Fruit fly (Drosophila melanogaster) whole organism, embryonic: ENCODE results near the gene CG17036.

Source experiments
- Adf1 ChIP-seq: fragments of 200-800 bp; sonication (Bioruptor generic); IDR thresholded peaks from 2 replicates; pipeline ENCODE4 v1.3.6; 2022; ENCODE audit warnings: missing biosample characterization, missing genetic modification characterization
- B-H1 ChIP-seq: fragments of 200-800 bp; sonication (Bioruptor generic); IDR thresholded peaks from 3 replicates; pipeline ENCODE4 v1.3.6; 2022; ENCODE audit warnings: missing biosample characterization, missing genetic modification characterization
- CG10274 ChIP-seq: fragments of 200-800 bp; sonication (Bioruptor generic); optimal IDR thresholded peaks from 3 replicates; lab custom pipeline; 2017; ENCODE audit warnings: missing biosample characterization, mild to moderate bottlenecking, missing genetic modification characterization
- CG11093 ChIP-seq: fragments of 200-800 bp; sonication (Bioruptor generic); IDR thresholded peaks from 3 replicates; pipeline ENCODE4 v1.3.6; 2022; ENCODE audit warnings: missing biosample characterization, missing genetic modification characterization
- CG11247 ChIP-seq: fragments of 200-800 bp; sonication (Bioruptor generic); IDR thresholded peaks from 2 replicates; pipeline ENCODE4 v1.3.6; 2022; ENCODE audit warnings: missing biosample characterization, missing genetic modification characterization
- CG12071 ChIP-seq: fragments of 200-800 bp; sonication (Bioruptor generic); optimal IDR thresholded peaks from 3 replicates; lab custom pipeline; 2018; ENCODE audit warnings: missing biosample characterization, mild to moderate bottlenecking, missing genetic modification characterization
- CG15514 ChIP-seq: fragments of 200-800 bp; sonication (Bioruptor generic); optimal IDR thresholded peaks from 3 replicates; lab custom pipeline; 2017; ENCODE audit warnings: missing biosample characterization, missing genetic modification characterization, mild to moderate bottlenecking, moderate library complexity, missing genetic modification reagents
- CG16813 ChIP-seq: fragments of 200-800 bp; sonication (Bioruptor generic); IDR thresholded peaks from 3 replicates; pipeline ENCODE4 v1.3.6; 2022; ENCODE audit warnings: missing biosample characterization, missing genetic modification characterization; ENCODE audit not compliant: partially characterized antibody
- CG17385 ChIP-seq: fragments of 200-800 bp; sonication (Bioruptor generic); optimal IDR thresholded peaks from 3 replicates; lab custom pipeline; 2018; ENCODE audit warnings: missing biosample characterization, mild to moderate bottlenecking, missing genetic modification characterization
- CG17612 ChIP-seq: fragments of 200-800 bp; sonication (Bioruptor generic); IDR thresholded peaks from 2 replicates; pipeline ENCODE4 v1.3.6; 2022; ENCODE audit warnings: missing biosample characterization, missing genetic modification characterization
- CG1792 ChIP-seq: fragments of 200-800 bp; sonication (Bioruptor generic); optimal IDR thresholded peaks from 2 replicates; lab custom pipeline; 2016; ENCODE audit warnings: missing biosample characterization, missing genetic modification characterization
- CG30431 ChIP-seq: fragments of 200-800 bp; sonication (Bioruptor generic); optimal IDR thresholded peaks from 2 replicates; lab custom pipeline; 2017; ENCODE audit warnings: missing biosample characterization, missing genetic modification characterization
- CG34376 ChIP-seq: fragments of 200-800 bp; sonication (Bioruptor generic); optimal IDR thresholded peaks from 2 replicates; lab custom pipeline; 2018; ENCODE audit warnings: missing biosample characterization, mild to moderate bottlenecking, missing genetic modification characterization
- CG3995 ChIP-seq: fragments of 200-800 bp; sonication (Bioruptor generic); optimal IDR thresholded peaks from 3 replicates; lab custom pipeline; 2016; ENCODE audit warnings: missing biosample characterization, missing genetic modification characterization
- CG4617 ChIP-seq: fragments of 200-800 bp; sonication (Bioruptor generic); optimal IDR thresholded peaks from 3 replicates; lab custom pipeline; 2016; ENCODE audit warnings: missing biosample characterization, missing genetic modification characterization, borderline replicate concordance
- CG5953 ChIP-seq: fragments of 200-800 bp; sonication (Bioruptor generic); IDR thresholded peaks from 2 replicates; pipeline ENCODE4 v1.3.6; 2022; ENCODE audit warnings: missing biosample characterization, missing genetic modification characterization
- CHES-1-like ChIP-seq: fragments of 200-800 bp; sonication (Bioruptor generic); optimal IDR thresholded peaks from 2 replicates; lab custom pipeline; 2016; ENCODE audit warnings: missing biosample characterization, missing genetic modification characterization
- Chrac-16 ChIP-seq: fragments of 200-800 bp; sonication (Bioruptor generic); optimal IDR thresholded peaks from 3 replicates; lab custom pipeline; 2016; ENCODE audit warnings: missing biosample characterization, missing genetic modification characterization
- Dip3 ChIP-seq: fragments of 200-800 bp; sonication (Bioruptor generic); optimal IDR thresholded peaks from 3 replicates; lab custom pipeline; 2016; ENCODE audit warnings: missing biosample characterization, missing genetic modification characterization
- E2f1 ChIP-seq: fragments of 200-800 bp; sonication (Bioruptor generic); IDR thresholded peaks from 2 replicates; pipeline ENCODE4 v1.3.6; 2022; ENCODE audit warnings: missing biosample characterization, missing genetic modification characterization
- Fer2 ChIP-seq: fragments of 200-800 bp; sonication (Bioruptor generic); optimal IDR thresholded peaks from 2 replicates; lab custom pipeline; 2018; ENCODE audit warnings: missing biosample characterization, mild to moderate bottlenecking, missing genetic modification characterization, moderate library complexity
- GATAe ChIP-seq: fragments of 200-800 bp; sonication (Bioruptor generic); conservative IDR thresholded peaks from 2 replicates; pipeline ENCODE4 v1.3.6; 2022; ENCODE audit warnings: missing biosample characterization, missing genetic modification characterization
- Hr51 ChIP-seq, 2 experiments: fragments of 200-800 bp; sonication (Bioruptor generic); optimal IDR thresholded peaks; 2 replicates in 1 of 2; 3 replicates in 1 of 2; lab custom pipeline; 2016 to 2018; ENCODE audit warnings: missing biosample characterization in 2 of 2, missing genetic modification characterization in 2 of 2, mild to moderate bottlenecking in 1 of 2, moderate library complexity in 1 of 2
- Hr78 ChIP-seq, 2 experiments: fragments of 200-800 bp in 1 of 2; fragments of >200 bp in 1 of 2; sonication (Bioruptor generic) in 1 of 2; optimal IDR thresholded peaks; 2 replicates each; lab custom pipeline; 2017 to 2019; ENCODE audit warnings: missing biosample characterization in 2 of 2, missing genetic modification characterization in 2 of 2, mild to moderate bottlenecking in 1 of 2, moderate library complexity in 1 of 2
- Jarid2 ChIP-seq: fragments of 200-800 bp; sonication (Bioruptor generic); optimal IDR thresholded peaks from 3 replicates; lab custom pipeline; 2017; ENCODE audit warnings: mild to moderate bottlenecking, missing biosample characterization, missing genetic modification reagents, missing genetic modification characterization
- MTF-1 ChIP-seq: fragments of 200-800 bp; sonication (Bioruptor generic); optimal IDR thresholded peaks from 2 replicates; lab custom pipeline; 2018; ENCODE audit warnings: missing biosample characterization, mild to moderate bottlenecking, missing genetic modification characterization, borderline replicate concordance
- Optix ChIP-seq: fragments of 200-800 bp; sonication (Bioruptor generic); IDR thresholded peaks from 3 replicates; pipeline ENCODE4 v1.3.6; 2022; ENCODE audit warnings: missing biosample characterization, missing genetic modification characterization
- Rx ChIP-seq: fragments of 200-800 bp; sonication (Bioruptor generic); IDR thresholded peaks from 2 replicates; pipeline ENCODE4 v1.3.6; 2022; ENCODE audit warnings: missing biosample characterization, missing genetic modification characterization
- Side ChIP-seq: fragments of 200-800 bp; sonication (Bioruptor generic); optimal IDR thresholded peaks from 2 replicates; lab custom pipeline; 2016; ENCODE audit warnings: missing biosample characterization, missing genetic modification characterization
- TFAM ChIP-seq: fragments of 200-800 bp; sonication (Bioruptor generic); optimal IDR thresholded peaks from 2 replicates; lab custom pipeline; 2017; ENCODE audit warnings: missing biosample characterization, missing genetic modification characterization, inconsistent platforms
- chif ChIP-seq, 2 experiments: fragments of 200-800 bp; sonication (Bioruptor generic); optimal IDR thresholded peaks; 3 replicates each; lab custom pipeline; 2016; ENCODE audit warnings: missing biosample characterization in 2 of 2, missing genetic modification characterization in 2 of 2
- dan ChIP-seq: fragments of 200-800 bp; sonication (Bioruptor generic); IDR thresholded peaks from 2 replicates; pipeline ENCODE4 v1.3.6; 2022; ENCODE audit warnings: missing biosample characterization, missing genetic modification characterization
- dysf ChIP-seq: fragments of 200-800 bp; sonication (Bioruptor generic); IDR thresholded peaks from 3 replicates; pipeline ENCODE4 v1.3.6; 2022; ENCODE audit warnings: missing biosample characterization, missing genetic modification characterization
- exex ChIP-seq: fragments of 200-800 bp; sonication (Bioruptor generic); optimal IDR thresholded peaks from 4 replicates; lab custom pipeline; 2018; ENCODE audit warnings: missing biosample characterization, mild to moderate bottlenecking, missing genetic modification characterization, moderate library complexity
- gsb ChIP-seq: fragments of 200-800 bp; sonication (Bioruptor generic); IDR thresholded peaks from 2 replicates; pipeline ENCODE4 v1.3.6; 2022; ENCODE audit warnings: missing biosample characterization, missing genetic modification characterization
- gsb-n ChIP-seq: fragments of 200-800 bp; sonication (Bioruptor generic); optimal IDR thresholded peaks from 3 replicates; lab custom pipeline; 2018; ENCODE audit warnings: missing biosample characterization, mild to moderate bottlenecking, missing genetic modification characterization
- mirr ChIP-seq: fragments of 200-800 bp; sonication (Bioruptor generic); optimal IDR thresholded peaks from 3 replicates; lab custom pipeline; 2018; ENCODE audit warnings: missing biosample characterization, mild to moderate bottlenecking, missing genetic modification characterization
- nom ChIP-seq: fragments of 200-800 bp; sonication (Bioruptor generic); optimal IDR thresholded peaks from 2 replicates; lab custom pipeline; 2017; ENCODE audit warnings: missing biosample characterization, missing genetic modification characterization, mild to moderate bottlenecking, moderate library complexity, missing genetic modification reagents
- phol ChIP-seq: fragments of 200-800 bp; sonication (Bioruptor generic); optimal IDR thresholded peaks from 3 replicates; lab custom pipeline; 2018; ENCODE audit warnings: missing biosample characterization, mild to moderate bottlenecking, missing genetic modification characterization, moderate library complexity
- row ChIP-seq: fragments of 200-800 bp; sonication (Bioruptor generic); IDR thresholded peaks from 3 replicates; pipeline ENCODE4 v1.3.6; 2022; ENCODE audit warnings: missing biosample characterization, missing genetic modification characterization
- run ChIP-seq: fragments of 200-800 bp; sonication (Bioruptor generic); optimal IDR thresholded peaks from 3 replicates; lab custom pipeline; 2018; ENCODE audit warnings: missing biosample characterization, mild to moderate bottlenecking, missing genetic modification characterization
- seq ChIP-seq: fragments of 200-800 bp; sonication (Bioruptor generic); IDR thresholded peaks from 2 replicates; pipeline ENCODE4 v1.3.6; 2022; ENCODE audit warnings: missing biosample characterization, missing genetic modification characterization
- sna ChIP-seq: fragments of 200-800 bp; sonication (Bioruptor generic); IDR thresholded peaks from 2 replicates; pipeline ENCODE4 v1.3.6; 2022; ENCODE audit warnings: missing biosample characterization, missing genetic modification characterization; ENCODE audit not compliant: partially characterized antibody
- trh ChIP-seq: fragments of 200-800 bp; sonication (Bioruptor generic); optimal IDR thresholded peaks from 2 replicates; lab custom pipeline; 2016; ENCODE audit warnings: missing biosample characterization, missing genetic modification characterization
- tup ChIP-seq: fragments of 200-800 bp; sonication (Bioruptor generic); optimal IDR thresholded peaks from 2 replicates; lab custom pipeline; 2016; ENCODE audit warnings: missing biosample characterization, mild to moderate bottlenecking, missing genetic modification characterization, moderate library complexity

The CG17036 gene

dm6 chr2L:12705376-12705775 lies 4.8 kb upstream of the CG17036 start:
- no peak for TF ChIP-seq Dip3 (GFP tag; lab: Kevin White, UChicago)
- TF ChIP-seq Adf1 (GFP tag; lab: Robert Waterston, UW) = no peak
- TF ChIP-seq CG34376 (GFP tag; lab: Kevin White, UChicago) = peak; percentile 12
- TF ChIP-seq Chrac-16 (GFP tag; lab: Kevin White, UChicago) = no peak
- no peak for TF ChIP-seq CG4617 (GFP tag; lab: Kevin White, UChicago)
- no peak for TF ChIP-seq Optix
- TF ChIP-seq CG12071 (GFP tag; lab: Kevin White, UChicago) = no peak
- no peak for TF ChIP-seq Fer2
- TF ChIP-seq run = no peak
- no peak for TF ChIP-seq gsb (GFP tag; lab: Robert Waterston, UW)
- TF ChIP-seq dan = no peak
- no peak for TF ChIP-seq MTF-1 (GFP tag; lab: Kevin White, UChicago)
- no peak for TF ChIP-seq CG3995 (GFP tag; lab: Kevin White, UChicago)
- TF ChIP-seq gsb-n (tag; lab: Kevin White, UChicago) = no peak
- no peak for TF ChIP-seq CG10274 (GFP tag; lab: Kevin White, UChicago)
- no peak for TF ChIP-seq CG11247 (GFP tag; lab: Robert Waterston, UW)
- no peak for TF ChIP-seq phol (tag; lab: Kevin White, UChicago)
- no peak for TF ChIP-seq Jarid2 (GFP tag; lab: Kevin White, UChicago)
- no peak for TF ChIP-seq CHES-1-like
- TF ChIP-seq CG15514 (GFP tag; lab: Kevin White, UChicago) = no peak
- TF ChIP-seq chif (GFP tag; optimal IDR thresholded peaks at IDR 0.05; lab: Kevin White, UChicago) = no peak
- TF ChIP-seq GATAe (GFP tag; lab: Robert Waterston, UW) = 0 out of 2 replicates have a peak, but pooled peaks have one; percentile 9
- TF ChIP-seq tup = no peak
- TF ChIP-seq Hr78 (GFP tag; optimal IDR thresholded peaks at IDR 0.05; lab: Kevin White, UChicago) = peak in 1 of 2 experiments; percentile 88
- no peak for TF ChIP-seq CG11093
- no peak for TF ChIP-seq seq (GFP tag; lab: Robert Waterston, UW)
- no peak for TF ChIP-seq sna (GFP tag; lab: Robert Waterston, UW)
- no peak for TF ChIP-seq Rx
- no peak for TF ChIP-seq CG5953 (GFP tag; lab: Robert Waterston, UW)
- peak; percentile 14 for TF ChIP-seq mirr (GFP tag; lab: Kevin White, UChicago)
- TF ChIP-seq B-H1 = no peak
- TF ChIP-seq CG17385 = no peak
- peak; percentile 13 for TF ChIP-seq nom
- no peak for TF ChIP-seq CG17612
- TF ChIP-seq Hr51 (GFP tag; optimal IDR thresholded peaks at IDR 0.05; lab: Kevin White, UChicago) = no peak
- no peak for TF ChIP-seq CG16813 (GFP tag; lab: Robert Waterston, UW)
- no peak for TF ChIP-seq TFAM (GFP tag; lab: Kevin White, UChicago)
- no peak for TF ChIP-seq E2f1 (GFP tag; lab: Robert Waterston, UW)
- TF ChIP-seq trh (GFP tag; lab: Kevin White, UChicago) = no peak
- TF ChIP-seq row = peak; percentile 16; the same call in 1 of the 3 replicates
- no peak for TF ChIP-seq dysf (GFP tag; lab: Robert Waterston, UW)
- TF ChIP-seq Side = no peak
- peak; percentile 26 for TF ChIP-seq exex
- TF ChIP-seq CG30431 (GFP tag; lab: Kevin White, UChicago) = no peak
- TF ChIP-seq CG1792 (GFP tag; lab: Kevin White, UChicago) = no peak
